Worm (Caenorhabditis elegans): ENCODE data around the gene C07G1.15.

ce11 chrIV:8189667-8190066 lies 19.9 kb downstream of the C07G1.15 start:
- TF ChIP-seq tab-1 (GFP tag; IDR thresholded peaks at IDR 0.05) (no peak), klf-2 (GFP tag; conservative IDR thresholded peaks at IDR 0.05) (no peak)
